Worm (Caenorhabditis elegans) whole organism, young adult: Measurements from ENCODE around the gene C09E9.1.

Experiments
- B0019.2 ChIP-seq: fragments of 200-800 bp; sonication (Bioruptor generic); conservative IDR thresholded peaks from 2 replicates; pipeline ENCODE4 v1.3.6; 2022; ENCODE audit warnings: missing genetic modification reagents, missing genetic modification characterization, missing compliant biosample characterization
- B0035.1 ChIP-seq: sonication (generic microtip); optimal IDR thresholded peaks from 2 replicates; lab custom pipeline; 2016; ENCODE audit warnings: missing genetic modification characterization, mild to moderate bottlenecking, missing compliant biosample characterization, missing genotype, missing genetic modification reagents
- F23B12.7 ChIP-seq: sonication (generic microtip); optimal IDR thresholded peaks from 2 replicates; lab custom pipeline; 2017; ENCODE audit warnings: missing genetic modification characterization, mild to moderate bottlenecking, missing compliant biosample characterization, antibody characterized with exemption, moderate library complexity; ENCODE audit not compliant: insufficient read depth
- F37B4.10 ChIP-seq: fragments of 200-800 bp; sonication (Bioruptor generic); IDR thresholded peaks from 2 replicates; pipeline ENCODE4 v1.3.6; 2022; ENCODE audit warnings: missing genetic modification characterization, missing compliant biosample characterization
- F39B2.1 ChIP-seq: fragments of 200-800 bp; sonication (Bioruptor generic); IDR thresholded peaks from 2 replicates; pipeline ENCODE4 v1.3.6; 2022; ENCODE audit warnings: missing genetic modification reagents, missing genetic modification characterization, missing compliant biosample characterization
- F57C9.4 ChIP-seq: sonication (generic microtip); optimal IDR thresholded peaks from 2 replicates; lab custom pipeline; 2017; ENCODE audit warnings: mild to moderate bottlenecking, missing genetic modification characterization, missing compliant biosample characterization
- K11D2.4 ChIP-seq: fragments of 200-800 bp; sonication (Bioruptor generic); IDR thresholded peaks from 2 replicates; pipeline ENCODE4 v1.3.6; 2022; ENCODE audit warnings: missing genetic modification reagents, missing genetic modification characterization, missing compliant biosample characterization
- T07F8.4 ChIP-seq: sonication (generic microtip); optimal IDR thresholded peaks from 2 replicates; lab custom pipeline; 2016; ENCODE audit warnings: mild to moderate bottlenecking, missing genetic modification characterization, moderate library complexity, missing compliant biosample characterization
- T26A5.8 ChIP-seq: sonication (generic microtip); optimal IDR thresholded peaks from 2 replicates; lab custom pipeline; 2016; ENCODE audit warnings: missing genetic modification characterization, missing compliant biosample characterization
- Y53F4B.3 ChIP-seq: fragments of 200-800 bp; sonication (Bioruptor generic); IDR thresholded peaks from 2 replicates; pipeline ENCODE4 v1.3.6; 2022; ENCODE audit warnings: missing genetic modification reagents, missing genetic modification characterization, missing compliant biosample characterization
- Y56A3A.18 ChIP-seq: fragments of 200-800 bp; sonication (Bioruptor generic); IDR thresholded peaks from 2 replicates; pipeline ENCODE4 v1.3.6; 2022; ENCODE audit warnings: missing genetic modification reagents, missing genetic modification characterization, missing compliant biosample characterization
- Y67H2A.10 ChIP-seq: fragments of 200-800 bp; sonication (Bioruptor generic); conservative IDR thresholded peaks from 2 replicates; pipeline ENCODE4 v1.3.6; 2022; ENCODE audit warnings: missing genetic modification reagents, missing genetic modification characterization, missing compliant biosample characterization
- akir-1 ChIP-seq: fragments of 200-800 bp; sonication (Bioruptor generic); optimal IDR thresholded peaks from 2 replicates; lab custom pipeline; 2018; ENCODE audit warnings: mild to moderate bottlenecking, missing genetic modification characterization, moderate library complexity, missing compliant biosample characterization
- ama-1 ChIP-seq, 3 experiments: fragments of 150-350 bp in 1 of 3; sonication (generic microtip) in 2 of 3; optimal IDR thresholded peaks; 2 replicates each; lab custom pipeline; 2014 to 2018; ENCODE audit warnings: missing biosample characterization in 2 of 3, missing genetic modification characterization in 2 of 3, missing genetic modification reagents in 2 of 3
- athp-1 ChIP-seq: sonication (generic microtip); optimal IDR thresholded peaks from 2 replicates; lab custom pipeline; 2017; ENCODE audit warnings: mild to moderate bottlenecking, missing genetic modification characterization, missing compliant biosample characterization
- bed-1 ChIP-seq: fragments of 200-800 bp; sonication (Bioruptor generic); IDR thresholded peaks from 2 replicates; pipeline ENCODE4 v1.3.6; 2022; ENCODE audit warnings: missing genetic modification reagents, missing genetic modification characterization, missing compliant biosample characterization
- cebp-1 ChIP-seq, 2 experiments: fragments of 200-800 bp in 1 of 2; sonication (Bioruptor generic) in 1 of 2; sonication (generic microtip) in 1 of 2; IDR thresholded peaks in 1 of 2; optimal IDR thresholded peaks in 1 of 2; 2 replicates each; pipeline versions ENCODE4 v1.3.6 to Lab custom; 2017 to 2022; ENCODE audit warnings: missing compliant biosample characterization in 2 of 2, missing genetic modification characterization in 2 of 2, mild to moderate bottlenecking in 1 of 2, missing genetic modification reagents in 1 of 2, moderate library complexity in 1 of 2
- ceh-27 ChIP-seq: fragments of 200-800 bp; sonication (Bioruptor generic); optimal IDR thresholded peaks from 2 replicates; lab custom pipeline; 2018; ENCODE audit warnings: mild to moderate bottlenecking, missing genetic modification characterization, moderate library complexity, missing compliant biosample characterization
- ceh-40 ChIP-seq: fragments of 200-800 bp; sonication (Bioruptor generic); IDR thresholded peaks from 2 replicates; pipeline ENCODE4 v1.3.6; 2022; ENCODE audit warnings: missing genetic modification characterization, missing compliant biosample characterization
- die-1 ChIP-seq: sonication (generic microtip); optimal IDR thresholded peaks from 2 replicates; lab custom pipeline; 2016; ENCODE audit warnings: missing genotype, mild to moderate bottlenecking, missing genetic modification characterization, missing compliant biosample characterization
- dox-1 ChIP-seq: fragments of 200-800 bp; sonication (Bioruptor generic); IDR thresholded peaks from 2 replicates; pipeline ENCODE4 v1.3.6; 2022; ENCODE audit warnings: missing genetic modification reagents, missing genetic modification characterization, missing compliant biosample characterization
- dpff-1 ChIP-seq: sonication (generic microtip); optimal IDR thresholded peaks from 2 replicates; lab custom pipeline; 2017; ENCODE audit warnings: mild to moderate bottlenecking, missing genetic modification characterization, missing compliant biosample characterization
- efl-1 ChIP-seq: fragments of 150-350 bp; optimal IDR thresholded peaks from 2 replicates; lab custom pipeline; 2014; ENCODE audit warnings: missing biosample characterization, missing genetic modification reagents, missing genetic modification characterization
- ekl-4 ChIP-seq: fragments of 200-800 bp; sonication (Bioruptor generic); IDR thresholded peaks from 2 replicates; pipeline ENCODE4 v1.3.6; 2022; ENCODE audit warnings: missing genetic modification reagents, missing genetic modification characterization, missing compliant biosample characterization
- gei-17 ChIP-seq: fragments of 200-800 bp; sonication (Bioruptor generic); optimal IDR thresholded peaks from 2 replicates; lab custom pipeline; 2018; ENCODE audit warnings: mild to moderate bottlenecking, missing genetic modification characterization, missing compliant biosample characterization
- him-1 ChIP-seq: sonication (generic microtip); optimal IDR thresholded peaks from 2 replicates; lab custom pipeline; 2016; ENCODE audit warnings: missing genotype, missing genetic modification reagents, missing genetic modification characterization, missing compliant biosample characterization
- hlh-12 ChIP-seq: sonication (generic microtip); optimal IDR thresholded peaks from 2 replicates; lab custom pipeline; 2016; ENCODE audit warnings: missing genetic modification characterization, missing compliant biosample characterization
- hlh-26 ChIP-seq: fragments of 200-800 bp; sonication (Bioruptor generic); conservative IDR thresholded peaks from 2 replicates; pipeline ENCODE4 v1.3.6; 2022; ENCODE audit warnings: missing genetic modification reagents, missing genetic modification characterization, missing compliant biosample characterization
- hmg-20 ChIP-seq: fragments of 200-800 bp; sonication (Bioruptor generic); IDR thresholded peaks from 2 replicates; pipeline ENCODE4 v1.3.6; 2022; ENCODE audit warnings: missing genetic modification reagents, missing genetic modification characterization, missing compliant biosample characterization
- hsf-1 ChIP-seq: fragments of 200-800 bp; sonication (Bioruptor generic); IDR thresholded peaks from 2 replicates; pipeline ENCODE4 v1.3.6; 2022; ENCODE audit warnings: missing genetic modification reagents, missing genetic modification characterization, missing compliant biosample characterization
- let-607 ChIP-seq, 2 experiments: fragments of 200-800 bp in 1 of 2; sonication (Bioruptor generic) in 1 of 2; sonication (generic microtip) in 1 of 2; optimal IDR thresholded peaks; 2 replicates each; lab custom pipeline; 2016 to 2018; ENCODE audit warnings: mild to moderate bottlenecking in 2 of 2, missing compliant biosample characterization in 2 of 2, missing genetic modification characterization in 2 of 2, moderate library complexity in 2 of 2, missing genotype in 1 of 2
- lin-26 ChIP-seq: fragments of 200-800 bp; sonication (Bioruptor generic); IDR thresholded peaks from 2 replicates; pipeline ENCODE4 v1.3.6; 2022; ENCODE audit warnings: missing genetic modification reagents, missing genetic modification characterization, missing compliant biosample characterization
- lsy-27 ChIP-seq: sonication (generic microtip); optimal IDR thresholded peaks from 2 replicates; lab custom pipeline; 2017; ENCODE audit warnings: missing genetic modification characterization, mild to moderate bottlenecking, missing compliant biosample characterization, antibody characterized with exemption, missing genotype, borderline replicate concordance; ENCODE audit not compliant: insufficient read depth
- mcd-1 ChIP-seq: fragments of 200-800 bp; sonication (Bioruptor generic); IDR thresholded peaks from 2 replicates; pipeline ENCODE4 v1.3.6; 2022; ENCODE audit warnings: missing genetic modification reagents, missing genetic modification characterization, missing compliant biosample characterization
- mel-28 ChIP-seq: sonication (generic microtip); optimal IDR thresholded peaks from 2 replicates; lab custom pipeline; 2016; ENCODE audit warnings: borderline replicate concordance, mild to moderate bottlenecking, missing genetic modification characterization, missing compliant biosample characterization
- nfya-1 ChIP-seq: sonication (generic microtip); optimal IDR thresholded peaks from 2 replicates; lab custom pipeline; 2017; ENCODE audit warnings: antibody characterized with exemption, missing compliant biosample characterization, missing genetic modification characterization, borderline replicate concordance; ENCODE audit not compliant: insufficient read depth
- nfya-2 ChIP-seq: fragments of 200-800 bp; sonication (Bioruptor generic); IDR thresholded peaks from 2 replicates; pipeline ENCODE4 v1.3.6; 2022; ENCODE audit warnings: missing genetic modification reagents, missing genetic modification characterization, missing compliant biosample characterization
- nfyb-1 ChIP-seq: fragments of 200-800 bp; sonication (Bioruptor generic); IDR thresholded peaks from 2 replicates; pipeline ENCODE4 v1.3.6; 2022; ENCODE audit warnings: missing genetic modification reagents, missing genetic modification characterization, missing compliant biosample characterization
- pha-4 ChIP-seq: fragments of 150-350 bp; sonication (generic microtip); optimal IDR thresholded peaks from 2 replicates; lab custom pipeline; 2014; ENCODE audit warnings: missing biosample characterization, missing genetic modification reagents, missing genetic modification characterization
- sdz-38 ChIP-seq: sonication (generic microtip); optimal IDR thresholded peaks from 2 replicates; lab custom pipeline; 2016; ENCODE audit warnings: missing genotype, missing genetic modification characterization, missing compliant biosample characterization
- sptf-2 ChIP-seq: fragments of 200-800 bp; sonication (Bioruptor generic); optimal IDR thresholded peaks from 2 replicates; lab custom pipeline; 2018; ENCODE audit warnings: mild to moderate bottlenecking, missing genetic modification characterization, missing compliant biosample characterization
- tlf-1 ChIP-seq: fragments of 200-800 bp; sonication (Bioruptor generic); optimal IDR thresholded peaks from 2 replicates; lab custom pipeline; 2018; ENCODE audit warnings: mild to moderate bottlenecking, missing genetic modification characterization, missing compliant biosample characterization
- unc-62 ChIP-seq: fragments of 150-350 bp; optimal IDR thresholded peaks from 2 replicates; lab custom pipeline; 2014; ENCODE audit warnings: missing biosample characterization, missing genetic modification reagents, missing genetic modification characterization
- zim-3 ChIP-seq: sonication (generic microtip); optimal IDR thresholded peaks from 2 replicates; lab custom pipeline; 2017; ENCODE audit warnings: mild to moderate bottlenecking, missing genetic modification characterization, moderate library complexity, missing compliant biosample characterization
- ztf-25 ChIP-seq: fragments of 200-800 bp; sonication (Bioruptor generic); IDR thresholded peaks from 2 replicates; pipeline ENCODE4 v1.3.6; 2022; ENCODE audit warnings: missing genetic modification reagents, missing genetic modification characterization, missing compliant biosample characterization
- ztf-6 ChIP-seq: fragments of 200-800 bp; sonication (Bioruptor generic); IDR thresholded peaks from 2 replicates; pipeline ENCODE4 v1.3.6; 2022; ENCODE audit warnings: missing genetic modification reagents, missing genetic modification characterization, missing compliant biosample characterization

The C09E9.1 gene

DNA sequence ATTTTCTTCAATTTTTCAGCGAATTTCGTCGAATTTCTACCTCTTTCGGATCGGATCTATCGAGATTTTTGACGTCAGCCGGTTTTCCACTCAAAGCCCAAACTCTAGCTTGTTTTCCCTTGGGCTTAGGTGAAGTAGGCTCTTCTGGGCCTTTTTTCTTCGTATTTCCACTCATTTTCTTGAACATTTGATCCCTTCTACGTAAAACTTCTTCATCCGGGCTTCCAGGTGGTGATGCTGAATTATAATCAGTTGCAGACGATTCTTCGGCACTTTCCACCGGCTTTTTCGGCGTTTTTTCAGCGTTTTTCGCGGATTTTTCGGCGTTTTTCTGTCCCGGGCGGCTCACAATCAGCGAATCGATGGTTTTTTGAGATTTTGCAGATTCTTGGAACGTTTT is 36.5 kb upstream of the C09E9.1 start:
- TF ChIP-seq pha-4 (no peak), mcd-1 (GFP tag; lab: Robert Waterston, UW) (no peak), T07F8.4 (tag; lab: Kevin White, UChicago) (no peak), B0019.2 (GFP tag; lab: Robert Waterston, UW) (no peak), cebp-1 (GFP tag; IDR thresholded peaks at IDR 0.05; lab: Robert Waterston, UW) (no peak), cebp-1 (tag; optimal IDR thresholded peaks at IDR 0.05; lab: Kevin White, UChicago) (no peak), Y53F4B.3 (GFP tag; lab: Robert Waterston, UW) (no peak), Y67H2A.10 (GFP tag; lab: Robert Waterston, UW) (no peak), B0035.1 (tag; lab: Kevin White, UChicago) (no peak), lsy-27 (no peak), F57C9.4 (tag; lab: Kevin White, UChicago) (no peak), bed-1 (GFP tag; lab: Robert Waterston, UW) (no peak), hlh-26 (no peak), lin-26 (GFP tag; lab: Robert Waterston, UW) (no peak), sptf-2 (GFP tag; lab: Kevin White, UChicago) (no peak), ekl-4 (GFP tag; lab: Robert Waterston, UW) (no peak), hlh-12 (tag; lab: Kevin White, UChicago) (no peak), athp-1 (tag; lab: Kevin White, UChicago) (no peak), unc-62 (GFP tag; lab: Kevin White, UChicago) (no peak)

DNA sequence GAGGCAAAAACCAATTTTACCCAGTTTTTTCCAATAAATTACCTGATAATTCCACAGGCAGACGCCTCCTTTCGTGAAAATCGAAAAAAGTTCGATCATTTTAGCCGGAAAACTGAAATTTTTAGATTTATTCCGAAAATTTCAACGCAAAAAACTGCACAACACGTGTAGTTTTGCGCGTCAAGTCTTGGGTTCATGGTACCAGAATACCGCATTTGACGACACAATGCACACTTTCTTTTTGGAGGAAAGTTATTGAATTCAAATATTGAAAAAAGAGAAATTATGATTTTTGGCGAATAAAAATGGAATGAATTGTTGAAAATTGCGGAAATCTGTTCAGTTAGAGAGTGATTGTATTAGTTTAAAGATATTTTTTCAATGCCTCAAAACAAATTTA is 35.0 kb upstream of the C09E9.1 start, which contains the start of gene F38A1.8:
F38A1.8 (minus strand) TSS at position 167 of the 400 bp plus-strand sequence.
- TF ChIP-seq K11D2.4 (GFP tag; lab: Robert Waterston, UW), result no peak
- TF ChIP-seq tlf-1 (GFP tag; lab: Kevin White, UChicago), result no peak
- no peak for TF ChIP-seq nfyb-1 (GFP tag; lab: Robert Waterston, UW)
- no peak for TF ChIP-seq F37B4.10 (GFP tag; lab: Robert Waterston, UW)
- peak; percentile 50; the same call in 1 of the 2 replicates for TF ChIP-seq mcd-1 (GFP tag; lab: Robert Waterston, UW)
- TF ChIP-seq dpff-1 (tag; lab: Kevin White, UChicago), result no peak
- no peak for TF ChIP-seq die-1 (tag; lab: Kevin White, UChicago)
- TF ChIP-seq F57C9.4 (tag; lab: Kevin White, UChicago), result no peak
- TF ChIP-seq T26A5.8 (tag; lab: Kevin White, UChicago), result no peak
- TF ChIP-seq pha-4, result no peak
- TF ChIP-seq ama-1 (optimal IDR thresholded peaks at IDR 0.05; lab: Kevin White, UChicago), result no peak
- no peak for TF ChIP-seq ama-1 (GFP tag; optimal IDR thresholded peaks at IDR 0.05; lab: Kevin White, UChicago)
- TF ChIP-seq hlh-26, result no peak
- TF ChIP-seq let-607 (tag; optimal IDR thresholded peaks at IDR 0.05; lab: Kevin White, UChicago), result peak; percentile 97 to 98
- no peak for TF ChIP-seq nfya-2
- no peak for TF ChIP-seq hmg-20 (GFP tag; lab: Robert Waterston, UW)
- no peak for TF ChIP-seq sptf-2 (GFP tag; lab: Kevin White, UChicago)
- TF ChIP-seq efl-1 (GFP tag; lab: Kevin White, UChicago), result peak; percentile 47
- peak; percentile 45 for TF ChIP-seq him-1 (tag; lab: Kevin White, UChicago)
- TF ChIP-seq mel-28 (tag; lab: Kevin White, UChicago), result no peak
- TF ChIP-seq nfya-1 (tag; lab: Kevin White, UChicago), result no peak
- TF ChIP-seq F39B2.1 (GFP tag; lab: Robert Waterston, UW), result no peak
- no peak for TF ChIP-seq ztf-6 (GFP tag; lab: Robert Waterston, UW)
- TF ChIP-seq ceh-27, result no peak
- no peak for TF ChIP-seq sdz-38
- TF ChIP-seq B0019.2 (GFP tag; lab: Robert Waterston, UW), result no peak
- TF ChIP-seq Y56A3A.18 (GFP tag; lab: Robert Waterston, UW), result no peak
- no peak for TF ChIP-seq gei-17 (GFP tag; lab: Kevin White, UChicago)
- no peak for TF ChIP-seq hsf-1 (GFP tag; lab: Robert Waterston, UW)
- TF ChIP-seq ztf-25, result no peak
- TF ChIP-seq lin-26 (GFP tag; lab: Robert Waterston, UW), result no peak
- no peak for TF ChIP-seq ceh-40 (GFP tag; lab: Robert Waterston, UW)
- TF ChIP-seq F23B12.7, result peak; percentile 6
- TF ChIP-seq akir-1 (GFP tag; lab: Kevin White, UChicago), result no peak
- no peak for TF ChIP-seq dox-1
- no peak for TF ChIP-seq zim-3 (tag; lab: Kevin White, UChicago)
